Worm (Caenorhabditis elegans): ENCODE measurements around the gene nhr-66.

DNA sequence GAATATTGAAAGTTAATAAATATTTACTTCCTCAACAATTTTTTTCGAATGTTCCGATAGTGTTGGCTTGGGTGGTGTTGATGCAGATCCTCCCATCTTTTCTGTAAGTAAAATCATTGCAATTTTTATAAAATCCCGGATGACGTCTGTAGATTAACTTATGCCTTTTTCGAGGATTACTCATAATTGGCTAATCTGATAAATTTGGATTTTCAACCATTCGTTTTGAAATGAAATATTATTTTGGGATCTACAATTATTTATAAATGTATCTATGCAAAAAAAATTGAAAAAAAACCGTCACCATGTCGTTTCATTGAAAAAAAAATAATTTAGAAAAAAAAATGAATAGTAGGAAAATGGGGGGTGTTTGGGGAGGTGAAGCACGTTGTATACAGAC lies 35.3 kb downstream of the nhr-66 start, which contains the start of gene glrx-22:
- TF ChIP-seq nhr-237 (tag; optimal IDR thresholded peaks at IDR 0.05) (no peak), snpc-4 (tag; optimal IDR thresholded peaks at IDR 0.05) (no peak), ztf-11 (tag; optimal IDR thresholded peaks at IDR 0.05) (no peak), aly-2 (tag; optimal IDR thresholded peaks at IDR 0.05) (no peak), zip-4 (GFP tag; optimal IDR thresholded peaks at IDR 0.05) (no peak), mdl-1 (tag; optimal IDR thresholded peaks at IDR 0.05) (no peak)

Data from whole organism, L1 larva.